Worm (Caenorhabditis elegans) whole organism, midembryonic: ENCODE measurements around the gene mrpl-42.

Experiments
- T22C8.4 ChIP-seq: fragments of 200-800 bp; sonication (Bioruptor generic); IDR thresholded peaks from 2 replicates; pipeline ENCODE4 v1.3.6; 2022; ENCODE audit warnings: missing genetic modification characterization, missing compliant biosample characterization
- cog-1 ChIP-seq: sonication (generic microtip); optimal IDR thresholded peaks from 2 replicates; lab custom pipeline; 2016; ENCODE audit warnings: missing genetic modification characterization, missing compliant biosample characterization
- flt-1 ChIP-seq: fragments of 200-800 bp; sonication (Bioruptor generic); IDR thresholded peaks from 2 replicates; pipeline ENCODE4 v1.3.6; 2022; ENCODE audit warnings: missing genetic modification characterization, missing compliant biosample characterization
- klf-2 ChIP-seq: fragments of 200-800 bp; sonication (Bioruptor generic); conservative IDR thresholded peaks from 2 replicates; pipeline ENCODE4 v1.3.6; 2022; ENCODE audit warnings: missing genetic modification reagents, missing genetic modification characterization, missing compliant biosample characterization
- med-1 ChIP-seq: sonication (generic microtip); optimal IDR thresholded peaks from 2 replicates; lab custom pipeline; 2017; ENCODE audit warnings: missing genetic modification characterization, mild to moderate bottlenecking, missing compliant biosample characterization, antibody characterized with exemption, missing genetic modification reagents; ENCODE audit not compliant: insufficient read depth
- ref-1 ChIP-seq: fragments of 200-800 bp; sonication (Bioruptor generic); conservative IDR thresholded peaks from 2 replicates; pipeline ENCODE4 v1.3.6; 2022; ENCODE audit warnings: missing genetic modification reagents, missing genetic modification characterization, missing compliant biosample characterization
- tab-1 ChIP-seq: fragments of 200-800 bp; sonication (Bioruptor generic); IDR thresholded peaks from 2 replicates; pipeline ENCODE4 v1.3.6; 2022; ENCODE audit warnings: missing genetic modification characterization, missing compliant biosample characterization
- ztf-23 ChIP-seq: fragments of 200-800 bp; sonication (Bioruptor generic); IDR thresholded peaks from 2 replicates; pipeline ENCODE4 v1.3.6; 2022; ENCODE audit warnings: missing genetic modification reagents, missing genetic modification characterization, missing compliant biosample characterization
- ztf-29 ChIP-seq: fragments of 200-800 bp; sonication (Bioruptor generic); IDR thresholded peaks from 2 replicates; pipeline ENCODE4 v1.3.6; 2022; ENCODE audit warnings: missing genetic modification reagents, missing genetic modification characterization, missing compliant biosample characterization

The mrpl-42 gene

DNA sequence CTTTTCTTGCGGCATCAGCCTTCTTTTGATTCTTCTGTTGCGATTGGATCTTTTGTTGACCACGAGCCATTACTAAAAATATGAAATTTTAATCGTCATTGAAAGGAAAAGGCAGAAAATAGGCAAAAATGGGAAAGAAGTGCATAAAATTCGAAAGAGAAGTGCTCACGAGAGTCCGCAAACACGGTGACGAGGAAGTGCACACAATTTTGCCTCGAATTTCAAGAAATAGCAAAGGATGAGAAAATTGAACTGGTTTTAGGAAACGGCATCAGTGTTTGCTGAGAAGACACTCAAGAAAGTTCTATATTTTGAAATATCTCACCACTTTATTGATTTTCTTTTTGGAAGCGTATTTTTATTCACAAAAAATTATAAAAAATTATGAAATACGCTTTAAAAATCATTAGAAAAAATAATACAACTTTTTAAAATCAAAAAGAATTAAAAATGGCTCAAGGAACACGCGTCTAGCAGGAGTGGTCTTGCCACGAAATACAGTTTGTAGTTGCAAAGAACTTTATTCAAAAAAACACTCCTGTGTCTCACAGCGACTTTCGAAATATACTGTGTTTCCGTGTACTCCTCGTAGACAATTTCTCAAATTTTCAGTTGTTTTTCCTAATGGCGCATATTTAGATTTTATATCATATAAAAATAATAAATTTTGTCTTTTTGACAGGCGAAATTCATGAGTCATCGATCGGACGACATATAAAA, 2.1 kb upstream of the mrpl-42 start, which contains the start of the genes znf-706 and cpna-3:
Gene znf-706, minus strand, starts transcription at position 72 of the 720 bp plus-strand sequence.
Gene cpna-3, plus strand, starts transcription at position 683 of the 720 bp plus-strand sequence.
- no peak for TF ChIP-seq med-1 (GFP tag; lab: Kevin White, UChicago)
- no peak for TF ChIP-seq cog-1 (tag; lab: Kevin White, UChicago)
- no peak for TF ChIP-seq ztf-23 (GFP tag; lab: Robert Waterston, UW)
- no peak for TF ChIP-seq klf-2 (GFP tag; lab: Robert Waterston, UW)
- TF ChIP-seq tab-1 (GFP tag; lab: Robert Waterston, UW): no peak
- TF ChIP-seq ztf-29 (GFP tag; lab: Robert Waterston, UW): no peak
- TF ChIP-seq ref-1 (GFP tag; lab: Robert Waterston, UW): no peak

- no peak for TF ChIP-seq klf-2 (GFP tag; lab: Robert Waterston, UW)
- TF ChIP-seq T22C8.4 (GFP tag; lab: Robert Waterston, UW): no peak
- TF ChIP-seq ref-1 (GFP tag; lab: Robert Waterston, UW): no peak
- no peak for TF ChIP-seq med-1 (GFP tag; lab: Kevin White, UChicago)
- no peak for TF ChIP-seq ztf-29 (GFP tag; lab: Robert Waterston, UW)
Measured at ce11 chrIV:9095553-9095952, 1.3 kb upstream of the mrpl-42 start, which contains the start of gene icln-1. TSS of gene icln-1 (minus strand) at chrIV:9095653.

DNA sequence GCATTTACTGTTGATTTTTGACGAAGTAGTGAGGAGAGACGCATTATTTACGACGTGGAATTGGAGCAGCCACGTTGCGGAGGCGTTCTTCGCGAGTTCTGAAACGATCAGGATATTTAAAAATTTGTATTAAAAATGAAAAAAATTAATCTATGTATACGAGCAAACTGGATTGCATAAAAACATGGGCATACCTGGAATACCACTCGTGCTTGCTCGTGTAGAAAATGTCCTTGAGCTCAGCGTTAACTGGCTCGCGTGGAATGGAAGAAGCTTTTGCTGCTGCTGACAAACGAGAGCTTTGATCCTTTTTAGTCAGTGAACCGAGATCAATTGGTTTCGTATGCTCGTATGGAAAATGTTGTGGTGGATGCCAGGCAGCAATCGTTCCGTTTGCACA, 324 bp downstream of the mrpl-42 start, which contains the start of gene lpl-1:
Gene lpl-1, minus strand, starts transcription at position 101 of the 400 bp plus-strand sequence.
- TF ChIP-seq ztf-23 (GFP tag; lab: Robert Waterston, UW): no peak
- no peak for TF ChIP-seq T22C8.4 (GFP tag; lab: Robert Waterston, UW)
- TF ChIP-seq ztf-29 (GFP tag; lab: Robert Waterston, UW): no peak
- TF ChIP-seq ref-1 (GFP tag; lab: Robert Waterston, UW): no peak
- TF ChIP-seq klf-2 (GFP tag; lab: Robert Waterston, UW): no peak
- no peak for TF ChIP-seq flt-1 (GFP tag; lab: Robert Waterston, UW)
- TF ChIP-seq tab-1 (GFP tag; lab: Robert Waterston, UW): no peak
- TF ChIP-seq cog-1 (tag; lab: Kevin White, UChicago): no peak
- TF ChIP-seq med-1 (GFP tag; lab: Kevin White, UChicago): no peak

ce11 chrIV:9092011-9092410, 2.2 kb downstream of the mrpl-42 start:
- no peak for TF ChIP-seq ztf-29 (GFP tag; lab: Robert Waterston, UW)
- TF ChIP-seq klf-2 (GFP tag; lab: Robert Waterston, UW): no peak
- TF ChIP-seq cog-1 (tag; lab: Kevin White, UChicago): no peak
- TF ChIP-seq med-1 (GFP tag; lab: Kevin White, UChicago): no peak
- TF ChIP-seq ztf-23 (GFP tag; lab: Robert Waterston, UW): no peak
- TF ChIP-seq T22C8.4 (GFP tag; lab: Robert Waterston, UW): no peak
- TF ChIP-seq flt-1 (GFP tag; lab: Robert Waterston, UW): no peak

- TF ChIP-seq ztf-29 (GFP tag; lab: Robert Waterston, UW): no peak
Measured at ce11 chrIV:9090538-9091195, 3.6 kb downstream of the mrpl-42 start.

DNA sequence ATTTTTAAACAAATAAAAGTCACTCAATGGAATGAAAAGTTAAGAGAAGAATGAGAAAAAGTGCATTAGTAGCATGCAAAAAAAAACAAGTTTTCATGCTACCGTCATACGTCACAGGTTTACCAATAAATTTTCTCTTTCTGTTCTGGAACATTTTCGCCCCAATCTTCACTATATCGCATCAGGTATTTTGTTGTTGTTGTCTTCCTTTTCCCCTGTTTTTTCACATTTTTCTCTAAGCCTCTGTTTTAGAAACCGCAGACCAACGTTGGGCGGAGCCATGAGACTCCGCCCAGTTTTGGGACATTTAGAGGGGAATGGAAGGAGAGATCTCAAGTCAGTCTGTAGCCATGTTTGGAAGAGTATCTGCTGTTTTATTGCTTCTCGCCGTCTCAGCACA, 6.0 kb downstream of the mrpl-42 start, which contains the start of gene msa-1:
Gene msa-1, plus strand, starts transcription at position 301 of the 400 bp plus-strand sequence.
- TF ChIP-seq T22C8.4 (GFP tag; lab: Robert Waterston, UW) (no peak), tab-1 (GFP tag; lab: Robert Waterston, UW) (no peak), flt-1 (GFP tag; lab: Robert Waterston, UW) (no peak), cog-1 (tag; lab: Kevin White, UChicago) (no peak), ztf-29 (GFP tag; lab: Robert Waterston, UW) (no peak), med-1 (GFP tag; lab: Kevin White, UChicago) (no peak), ref-1 (GFP tag; lab: Robert Waterston, UW) (no peak), ztf-23 (GFP tag; lab: Robert Waterston, UW) (no peak), klf-2 (GFP tag; lab: Robert Waterston, UW) (no peak)

ce11 chrIV:9082055-9082454, 12.2 kb downstream of the mrpl-42 start, which contains the start of gene twk-8:
TSS of gene twk-8 (plus strand) at chrIV:9082355.
- TF ChIP-seq klf-2 (GFP tag; lab: Robert Waterston, UW) (no peak), tab-1 (GFP tag; lab: Robert Waterston, UW) (no peak), cog-1 (tag; lab: Kevin White, UChicago) (no peak), ztf-29 (GFP tag; lab: Robert Waterston, UW) (no peak), med-1 (GFP tag; lab: Kevin White, UChicago) (no peak)

- TF ChIP-seq tab-1 (GFP tag; lab: Robert Waterston, UW) (no peak), klf-2 (GFP tag; lab: Robert Waterston, UW) (no peak), ztf-23 (GFP tag; lab: Robert Waterston, UW) (no peak), med-1 (GFP tag; lab: Kevin White, UChicago) (no peak), ztf-29 (GFP tag; lab: Robert Waterston, UW) (no peak), ref-1 (GFP tag; lab: Robert Waterston, UW) (no peak), flt-1 (GFP tag; lab: Robert Waterston, UW) (no peak), cog-1 (tag; lab: Kevin White, UChicago) (no peak), T22C8.4 (GFP tag; lab: Robert Waterston, UW) (no peak)
Measured at ce11 chrIV:9080201-9080600, 14.1 kb downstream of the mrpl-42 start.

DNA sequence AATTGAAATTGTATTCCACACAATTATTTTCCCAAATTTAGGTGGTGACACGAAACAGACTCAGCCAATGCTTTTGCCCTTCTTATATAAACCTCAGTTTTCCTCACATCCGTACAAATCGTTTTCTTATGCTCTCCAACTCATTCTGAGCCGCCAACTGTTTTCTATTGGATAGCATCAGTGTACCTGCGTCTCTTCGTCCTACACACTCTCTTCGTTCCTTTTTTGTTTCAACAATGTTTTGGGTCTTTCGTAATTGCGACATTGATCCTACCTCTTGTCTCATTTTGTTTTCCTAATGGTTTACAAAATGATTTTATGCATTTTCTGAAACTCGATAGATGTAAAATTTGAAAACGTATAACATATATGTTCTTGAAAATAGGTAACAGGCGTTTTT, 14.9 kb downstream of the mrpl-42 start:
- TF ChIP-seq klf-2 (GFP tag; lab: Robert Waterston, UW): no peak
- no peak for TF ChIP-seq ztf-29 (GFP tag; lab: Robert Waterston, UW)
- TF ChIP-seq ztf-23 (GFP tag; lab: Robert Waterston, UW): no peak
- no peak for TF ChIP-seq cog-1 (tag; lab: Kevin White, UChicago)
- no peak for TF ChIP-seq tab-1 (GFP tag; lab: Robert Waterston, UW)
- TF ChIP-seq ref-1 (GFP tag; lab: Robert Waterston, UW): no peak
- no peak for TF ChIP-seq flt-1 (GFP tag; lab: Robert Waterston, UW)
- no peak for TF ChIP-seq T22C8.4 (GFP tag; lab: Robert Waterston, UW)
- no peak for TF ChIP-seq med-1 (GFP tag; lab: Kevin White, UChicago)
